Fruit fly (Drosophila melanogaster) whole organism, adult: ENCODE measurements around the gene CG12010.

ENCODE experiments used
- CG11617 ChIP-seq: fragments of 200-800 bp; sonication (Bioruptor generic); optimal IDR thresholded peaks from 2 replicates; lab custom pipeline; 2017; ENCODE audit warnings: mild to moderate bottlenecking, missing biosample characterization, missing genetic modification reagents, missing genetic modification characterization
- CG12768 ChIP-seq: fragments of 200-800 bp; sonication (Bioruptor generic); optimal IDR thresholded peaks from 2 replicates; lab custom pipeline; 2017; ENCODE audit warnings: missing biosample characterization, missing genetic modification characterization, mild to moderate bottlenecking, moderate library complexity, missing genetic modification reagents
- CG14711 ChIP-seq: fragments of 200-800 bp; sonication (Bioruptor generic); optimal IDR thresholded peaks from 2 replicates; lab custom pipeline; 2018; ENCODE audit warnings: missing biosample characterization, mild to moderate bottlenecking, missing genetic modification characterization, moderate library complexity
- CG1620 ChIP-seq: fragments of 200-800 bp; sonication (Bioruptor generic); optimal IDR thresholded peaks from 2 replicates; lab custom pipeline; 2016; ENCODE audit warnings: missing biosample characterization, missing genetic modification characterization
- CG33017 ChIP-seq: fragments of 200-800 bp; sonication (Bioruptor generic); optimal IDR thresholded peaks from 2 replicates; lab custom pipeline; 2018; ENCODE audit warnings: missing biosample characterization, mild to moderate bottlenecking, missing genetic modification characterization, moderate library complexity
- CG5204 ChIP-seq: fragments of 200-800 bp; sonication (Bioruptor generic); optimal IDR thresholded peaks from 2 replicates; lab custom pipeline; 2016; ENCODE audit warnings: missing biosample characterization, missing genetic modification characterization
- CG7045 ChIP-seq: fragments of 200-800 bp; sonication (Bioruptor generic); optimal IDR thresholded peaks from 2 replicates; lab custom pipeline; 2017; ENCODE audit warnings: missing biosample characterization, mild to moderate bottlenecking, missing genetic modification characterization
- CG7101 ChIP-seq: fragments of 200-800 bp; sonication (Bioruptor generic); optimal IDR thresholded peaks from 2 replicates; lab custom pipeline; 2018; ENCODE audit warnings: missing biosample characterization, mild to moderate bottlenecking, missing genetic modification characterization, moderate library complexity
- Clk ChIP-seq: fragments of 200-800 bp; sonication (Bioruptor generic); optimal IDR thresholded peaks from 2 replicates; lab custom pipeline; 2017; ENCODE audit warnings: missing biosample characterization, missing genetic modification characterization
- Crg-1 ChIP-seq: fragments of 200-800 bp; sonication (Bioruptor generic); optimal IDR thresholded peaks from 2 replicates; lab custom pipeline; 2016; ENCODE audit warnings: missing biosample characterization, missing genetic modification characterization
- Hr96 ChIP-seq: fragments of 200-800 bp; sonication (Bioruptor generic); optimal IDR thresholded peaks from 2 replicates; lab custom pipeline; 2016; ENCODE audit warnings: missing biosample characterization, missing genetic modification characterization
- Mnt ChIP-seq: fragments of 200-800 bp; sonication (Bioruptor generic); optimal IDR thresholded peaks from 2 replicates; lab custom pipeline; 2016; ENCODE audit warnings: missing biosample characterization, mild to moderate bottlenecking, missing genetic modification characterization
- bab1 ChIP-seq: fragments of 200-800 bp; sonication (Bioruptor generic); optimal IDR thresholded peaks from 3 replicates; lab custom pipeline; 2019; ENCODE audit warnings: missing biosample characterization, mild to moderate bottlenecking, missing genetic modification characterization, moderate library complexity
- cic ChIP-seq: fragments of 200-800 bp; sonication (Bioruptor generic); optimal IDR thresholded peaks from 2 replicates; lab custom pipeline; 2017; ENCODE audit warnings: missing biosample characterization, mild to moderate bottlenecking, missing genetic modification characterization, moderate library complexity
- cnc ChIP-seq, 2 experiments: fragments of >200 bp; optimal IDR thresholded peaks; 2 replicates each; lab custom pipeline; 2017
- kay ChIP-seq: fragments of 200-800 bp; sonication (Bioruptor generic); peaks from one replicate; lab custom pipeline; 2016; ENCODE audit warnings: missing biosample characterization, missing genetic modification characterization, borderline replicate concordance
- ovo ChIP-seq: fragments of 200-800 bp; sonication (Bioruptor generic); optimal IDR thresholded peaks from 2 replicates; lab custom pipeline; 2016; ENCODE audit warnings: missing biosample characterization, missing genetic modification characterization
- pad ChIP-seq: fragments of 200-800 bp; sonication (Bioruptor generic); optimal IDR thresholded peaks from 3 replicates; lab custom pipeline; 2017; ENCODE audit warnings: missing biosample characterization, missing genetic modification characterization, mild to moderate bottlenecking, moderate library complexity, missing genetic modification reagents
- tj ChIP-seq: fragments of 200-800 bp; sonication (Bioruptor generic); optimal IDR thresholded peaks from 3 replicates; lab custom pipeline; 2017; ENCODE audit warnings: missing biosample characterization, mild to moderate bottlenecking, missing genetic modification characterization, moderate library complexity
- toe ChIP-seq: fragments of 200-800 bp; sonication (Bioruptor generic); optimal IDR thresholded peaks from 2 replicates; lab custom pipeline; 2016; ENCODE audit warnings: missing biosample characterization, missing genetic modification characterization

Gene CG12010

DNA sequence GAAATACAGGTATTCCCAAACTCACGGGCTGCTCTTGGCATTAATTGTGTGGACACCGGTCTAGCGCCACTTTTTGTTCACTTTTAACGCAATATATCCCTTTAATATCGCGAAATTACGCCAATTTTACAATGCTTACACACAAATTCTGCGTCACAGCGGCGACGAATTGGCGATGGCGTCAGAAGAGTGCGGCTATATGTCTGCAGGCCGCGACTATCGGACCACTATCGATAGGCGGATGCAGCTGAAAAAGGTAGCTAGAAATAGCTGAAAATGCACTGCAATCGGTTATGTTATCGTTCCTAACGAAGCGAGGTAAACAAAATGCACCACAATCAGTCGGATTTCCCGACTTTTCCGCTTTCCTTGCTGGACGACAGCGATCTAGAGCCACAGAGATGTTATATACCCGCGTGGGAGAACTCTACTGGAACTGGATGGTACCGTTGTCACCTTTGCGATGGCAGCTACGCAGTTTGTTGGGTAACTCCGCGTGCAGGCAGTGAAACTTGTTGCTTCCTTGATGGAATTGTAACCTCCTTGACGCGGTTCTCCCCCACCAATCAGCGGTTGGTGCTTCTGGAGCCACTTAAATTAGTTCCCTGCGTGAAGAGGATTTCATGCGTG, at the start of gene CG12010, which contains the start of gene Ythdc1:
Gene CG12010, plus strand, starts transcription at position 289 of the 630 bp plus-strand sequence.
Gene Ythdc1, minus strand, starts transcription at position 177 of the 630 bp plus-strand sequence.
- TF ChIP-seq pad (GFP tag; lab: Kevin White, UChicago) (no peak), Hr96 (no peak), ovo (GFP tag; lab: Kevin White, UChicago) (no peak), toe (GFP tag; lab: Kevin White, UChicago) (no peak), CG12768 (GFP tag; lab: Kevin White, UChicago) (no peak), CG11617 (GFP tag; lab: Kevin White, UChicago) (no peak), cic (GFP tag; lab: Kevin White, UChicago) (peak; percentile 73), Clk (no peak), cnc (optimal IDR thresholded peaks at IDR 0.05; lab: Kevin White, UChicago) (no peak), Mnt (peak; percentile 54), CG7101 (no peak), Crg-1 (GFP tag; lab: Kevin White, UChicago) (no peak), bab1 (GFP tag; lab: Kevin White, UChicago) (peak; percentile 79), CG5204 (GFP tag; lab: Kevin White, UChicago) (no peak), kay (GFP tag; lab: Kevin White, UChicago) (no peak), tj (GFP tag; lab: Kevin White, UChicago) (no peak), CG1620 (GFP tag; lab: Kevin White, UChicago) (no peak), CG33017 (tag; lab: Kevin White, UChicago) (no peak), CG7045 (GFP tag; lab: Kevin White, UChicago) (peak; percentile 12), CG14711 (tag; lab: Kevin White, UChicago) (no peak)

DNA sequence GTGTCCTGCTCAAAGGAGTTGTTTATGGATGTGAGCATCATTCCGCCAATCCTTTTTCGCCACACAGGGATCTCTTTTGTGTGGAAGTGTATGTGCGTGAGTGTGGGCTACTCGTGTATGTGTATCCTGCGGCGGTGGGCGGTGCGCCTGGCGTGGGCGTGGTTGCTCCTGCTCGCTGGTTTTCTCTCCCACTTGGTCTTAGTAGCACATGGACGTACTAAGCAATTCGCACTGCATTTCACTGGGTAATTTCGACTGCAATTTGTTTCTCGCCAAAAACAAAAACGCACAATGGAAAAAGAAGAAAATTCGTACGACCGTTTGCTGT, 48.5 kb upstream of the CG12010 start:
- TF ChIP-seq CG7101 (no peak), CG1620 (GFP tag; lab: Kevin White, UChicago) (no peak), cnc (optimal IDR thresholded peaks at IDR 0.05; lab: Kevin White, UChicago) (no peak), pad (GFP tag; lab: Kevin White, UChicago) (no peak), CG14711 (tag; lab: Kevin White, UChicago) (no peak), CG33017 (tag; lab: Kevin White, UChicago) (no peak), toe (GFP tag; lab: Kevin White, UChicago) (no peak), CG12768 (GFP tag; lab: Kevin White, UChicago) (no peak), Mnt (no peak), Clk (no peak), CG11617 (GFP tag; lab: Kevin White, UChicago) (no peak), Crg-1 (GFP tag; lab: Kevin White, UChicago) (no peak), Hr96 (no peak), CG7045 (GFP tag; lab: Kevin White, UChicago) (no peak), kay (GFP tag; lab: Kevin White, UChicago) (no peak), CG5204 (GFP tag; lab: Kevin White, UChicago) (no peak), ovo (GFP tag; lab: Kevin White, UChicago) (no peak), bab1 (GFP tag; lab: Kevin White, UChicago) (no peak)

- peak; percentile 35 for TF ChIP-seq Hr96
- TF ChIP-seq CG7045 (GFP tag; lab: Kevin White, UChicago), result no peak
- TF ChIP-seq tj (GFP tag; lab: Kevin White, UChicago), result peak; percentile 71
- peak; percentile 35 for TF ChIP-seq pad (GFP tag; lab: Kevin White, UChicago)
- peak; percentile 63 for TF ChIP-seq Crg-1 (GFP tag; lab: Kevin White, UChicago)
- peak; percentile 60 for TF ChIP-seq CG7101
- TF ChIP-seq Clk, result no peak
- peak; percentile 73 for TF ChIP-seq CG11617 (GFP tag; lab: Kevin White, UChicago)
- TF ChIP-seq CG12768 (GFP tag; lab: Kevin White, UChicago), result peak; percentile 57
- TF ChIP-seq cic (GFP tag; lab: Kevin White, UChicago), result peak; percentile 65
- TF ChIP-seq CG33017 (tag; lab: Kevin White, UChicago), result peak; percentile 8
- peak; percentile 63 for TF ChIP-seq CG1620 (GFP tag; lab: Kevin White, UChicago)
- TF ChIP-seq ovo (GFP tag; lab: Kevin White, UChicago), result peak; percentile 25
- TF ChIP-seq toe (GFP tag; lab: Kevin White, UChicago), result peak; percentile 72
- no peak for TF ChIP-seq kay (GFP tag; lab: Kevin White, UChicago)
- TF ChIP-seq cnc (optimal IDR thresholded peaks at IDR 0.05; lab: Kevin White, UChicago), result peak; percentile 80 to 98
- peak; percentile 26 for TF ChIP-seq Mnt
- TF ChIP-seq bab1 (GFP tag; lab: Kevin White, UChicago), result no peak
- TF ChIP-seq CG14711 (tag; lab: Kevin White, UChicago), result peak; percentile 93
These were observed 47.9 kb upstream of the CG12010 start, which contains the start of gene Gtpx for dm6 chr3L:3325925-3326903. TSS of gene Gtpx (plus strand) at chr3L:3326265.

DNA sequence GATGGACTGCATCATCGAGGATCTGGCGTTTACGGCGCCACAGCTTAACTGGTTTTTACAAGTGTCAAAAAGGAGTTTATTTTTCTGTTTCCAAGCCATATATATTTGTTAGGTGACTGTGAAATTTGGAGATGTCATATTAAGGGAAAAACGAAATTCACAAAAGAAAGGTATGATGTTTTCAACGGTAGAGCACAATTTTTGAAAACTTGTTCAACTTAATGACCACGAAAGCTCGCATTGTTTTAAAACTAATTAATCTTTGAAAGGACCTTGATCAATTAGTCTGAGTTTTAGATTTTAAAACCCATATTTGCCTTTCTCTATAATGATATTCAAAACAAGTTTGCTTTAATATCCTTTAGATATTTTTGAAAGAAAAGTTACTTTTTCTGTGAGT, 45.3 kb upstream of the CG12010 start, which contains the start of gene Strip:
Gene Strip, minus strand, starts transcription at position 101 of the 400 bp plus-strand sequence.
- TF ChIP-seq toe (GFP tag; lab: Kevin White, UChicago), result no peak

dm6 chr3L:3329763-3330162, 44.3 kb upstream of the CG12010 start, which contains the start of gene CG14961:
TSS of gene CG14961 (plus strand) at chr3L:3330063.
- TF ChIP-seq CG7101, result no peak
- no peak for TF ChIP-seq CG14711 (tag; lab: Kevin White, UChicago)
- TF ChIP-seq Clk, result no peak
